Fruit fly (Drosophila melanogaster): ENCODE data around the gene CG16753.

Gene CG16753

DNA sequence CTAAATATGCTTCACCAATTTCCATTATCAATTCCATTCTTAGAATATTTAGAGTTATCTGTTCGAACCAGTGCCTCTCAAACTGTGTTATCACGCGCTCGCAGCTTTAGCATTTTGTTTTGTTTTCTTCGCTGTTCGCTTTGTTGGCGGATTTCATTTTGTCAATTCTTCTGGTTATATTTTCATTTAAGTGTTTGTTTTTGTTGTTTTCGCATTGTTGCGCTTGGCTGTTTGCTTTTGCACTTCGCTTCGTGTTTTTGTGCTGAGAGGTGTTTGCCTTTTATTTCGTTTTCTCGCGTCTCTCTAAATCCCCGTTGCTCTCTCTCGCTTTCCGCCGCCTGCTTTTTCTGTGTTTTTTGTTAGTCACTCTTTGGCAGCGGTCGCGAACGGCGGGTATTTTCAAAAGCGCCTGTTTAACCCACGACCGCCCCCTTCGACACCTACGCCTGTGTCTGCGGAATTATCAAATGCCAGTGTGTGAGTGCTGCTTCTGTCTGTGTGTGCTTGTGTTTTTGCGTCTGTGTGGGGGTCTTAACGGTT is 22.8 kb downstream of the CG16753 start (continued):
- TF ChIP-seq fkh (GFP tag; optimal IDR thresholded peaks at IDR 0.05) (peak; percentile 62), CG3919 (GFP tag; optimal IDR thresholded peaks at IDR 0.05) (peak; percentile 48), CG15336 (GFP tag; IDR thresholded peaks at IDR 0.05) (peak; percentile 91), Lpt (GFP tag; optimal IDR thresholded peaks at IDR 0.05) (peak; percentile 80), Sox102F (GFP tag; optimal IDR thresholded peaks at IDR 0.05) (peak; percentile 86), fd59A (GFP tag; optimal IDR thresholded peaks at IDR 0.05) (peak; percentile 16), CG8632 (GFP tag; optimal IDR thresholded peaks at IDR 0.05) (peak; percentile 62), salr (GFP tag; optimal IDR thresholded peaks at IDR 0.05) (peak; percentile 4 to 61), vri (GFP tag; optimal IDR thresholded peaks at IDR 0.05) (peak; percentile 91), net (GFP tag; optimal IDR thresholded peaks at IDR 0.05) (peak; percentile 81), Sox14 (GFP tag; optimal IDR thresholded peaks at IDR 0.05) (peak; percentile 54), CG6808 (GFP tag; optimal IDR thresholded peaks at IDR 0.05) (peak; percentile 36), svp (GFP tag) (peak; percentile 94), CG7368 (GFP tag; optimal IDR thresholded peaks at IDR 0.05) (peak; percentile 26), CG3032 (tag; optimal IDR thresholded peaks at IDR 0.05) (peak; percentile 32), CG9139 (GFP tag; optimal IDR thresholded peaks at IDR 0.05) (peak; percentile 7), CG6276 (GFP tag; optimal IDR thresholded peaks at IDR 0.05) (peak; percentile 62), Met (GFP tag; optimal IDR thresholded peaks at IDR 0.05) (peak; percentile 72), CG6163 (GFP tag; IDR thresholded peaks at IDR 0.05) (peak; percentile 86), eg (GFP tag; IDR thresholded peaks at IDR 0.05) (peak; percentile 77), Blimp-1 (GFP tag; optimal IDR thresholded peaks at IDR 0.05) (no peak), CG10631 (GFP tag; optimal IDR thresholded peaks at IDR 0.05) (peak; percentile 12), Eip93F (GFP tag; optimal IDR thresholded peaks at IDR 0.05) (peak; percentile 62), lz (GFP tag; optimal IDR thresholded peaks at IDR 0.05) (peak; percentile 53), achi (GFP tag; optimal IDR thresholded peaks at IDR 0.05) (peak; percentile 69), dsx (GFP tag; optimal IDR thresholded peaks at IDR 0.05; ENCODE audit: poor library complexity, severe bottlenecking) (peak; percentile 68), fd85E (GFP tag; optimal IDR thresholded peaks at IDR 0.05) (peak; percentile 2), CG8119 (GFP tag; IDR thresholded peaks at IDR 0.05) (peak; percentile 91), OdsH (GFP tag; optimal IDR thresholded peaks at IDR 0.05) (peak; percentile 38), esn (GFP tag; optimal IDR thresholded peaks at IDR 0.05) (peak; percentile 61), ss (GFP tag; optimal IDR thresholded peaks at IDR 0.05) (peak; percentile 89 to 93), CG6854 (GFP tag; optimal IDR thresholded peaks at IDR 0.05) (peak; percentile 73)

DNA sequence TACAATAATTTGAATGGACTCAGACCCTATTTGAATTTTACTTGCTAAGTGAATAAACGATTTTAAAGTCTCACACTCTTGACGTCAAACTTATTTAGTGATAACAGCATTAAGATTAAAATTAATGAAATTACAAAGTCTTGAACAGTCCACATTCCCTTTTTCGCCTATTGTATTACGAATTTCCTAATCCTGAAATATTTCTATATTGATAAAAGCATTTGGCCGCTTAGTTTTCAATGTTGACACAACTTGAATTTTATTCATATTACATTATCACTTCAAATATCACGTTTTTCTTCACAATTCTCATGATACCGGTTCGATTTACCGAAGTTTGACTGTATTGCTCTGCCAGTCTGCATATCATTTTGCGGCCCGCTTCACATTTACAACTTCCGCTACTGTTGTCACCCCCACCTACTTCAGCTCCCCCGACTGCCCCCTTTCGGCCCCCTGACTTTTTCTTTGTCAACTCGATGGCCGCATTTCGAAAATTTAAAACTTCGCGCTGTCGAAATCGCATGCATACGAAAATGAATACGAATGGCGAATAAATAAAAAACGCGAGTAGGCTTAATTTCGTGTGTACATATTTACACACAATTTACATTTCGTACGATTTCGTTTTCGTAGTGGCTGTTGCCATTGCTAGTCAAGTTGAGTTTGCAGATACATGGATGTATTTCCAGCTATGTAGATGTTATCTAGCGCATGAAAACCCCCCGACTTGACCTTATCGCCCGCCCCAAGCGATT is 23.7 kb downstream of the CG16753 start:
- TF ChIP-seq cyc (GFP tag; optimal IDR thresholded peaks at IDR 0.05) (peak; percentile 54), vri (GFP tag; optimal IDR thresholded peaks at IDR 0.05) (no peak), CG3919 (GFP tag; optimal IDR thresholded peaks at IDR 0.05) (peak; percentile 14), Lpt (GFP tag; optimal IDR thresholded peaks at IDR 0.05) (no peak), CG10669 (GFP tag; optimal IDR thresholded peaks at IDR 0.05) (peak; percentile 49), dsx (GFP tag; optimal IDR thresholded peaks at IDR 0.05; ENCODE audit: poor library complexity, severe bottlenecking) (peak; percentile 11), Hr4 (GFP tag; optimal IDR thresholded peaks at IDR 0.05) (peak; percentile 51), Hr38 (GFP tag; optimal IDR thresholded peaks at IDR 0.05) (no peak), CG11902 (GFP tag; optimal IDR thresholded peaks at IDR 0.05) (peak; percentile 34), topi (GFP tag; optimal IDR thresholded peaks at IDR 0.05) (peak; percentile 75), net (GFP tag; optimal IDR thresholded peaks at IDR 0.05) (no peak), fd85E (GFP tag; optimal IDR thresholded peaks at IDR 0.05) (no peak), CG6808 (GFP tag; optimal IDR thresholded peaks at IDR 0.05) (peak; percentile 54), achi (GFP tag; optimal IDR thresholded peaks at IDR 0.05) (peak; percentile 29), CG6792 (GFP tag; optimal IDR thresholded peaks at IDR 0.05) (peak; percentile 28), pdm3 (GFP tag; optimal IDR thresholded peaks at IDR 0.05) (peak; percentile 61), CG11294 (GFP tag; IDR thresholded peaks at IDR 0.05) (no peak), CG8632 (GFP tag; optimal IDR thresholded peaks at IDR 0.05) (peak; percentile 35), CG1621 (tag; optimal IDR thresholded peaks at IDR 0.05) (no peak), Blimp-1 (GFP tag; optimal IDR thresholded peaks at IDR 0.05) (peak; percentile 50), CG32006 (GFP tag; optimal IDR thresholded peaks at IDR 0.05) (peak; percentile 64), Sox102F (GFP tag; optimal IDR thresholded peaks at IDR 0.05) (peak; percentile 66), CG6163 (GFP tag; IDR thresholded peaks at IDR 0.05) (no peak), CG31627 (GFP tag; optimal IDR thresholded peaks at IDR 0.05) (peak; percentile 73), CG16779 (tag; optimal IDR thresholded peaks at IDR 0.05) (no peak), CG10631 (GFP tag; optimal IDR thresholded peaks at IDR 0.05) (peak; percentile 27), CG8319 (GFP tag; optimal IDR thresholded peaks at IDR 0.05) (no peak), CG34406 (GFP tag; optimal IDR thresholded peaks at IDR 0.05) (peak; percentile 63), CG7368 (GFP tag; optimal IDR thresholded peaks at IDR 0.05) (peak; percentile 18)

Data from whole organism, prepupa.